Worm (Caenorhabditis elegans) whole organism, L4/young adult: Measurements from ENCODE around the gene erp-44.2.

Experiments
- W03F9.2 ChIP-seq: fragments of 150-350 bp; optimal IDR thresholded peaks from 2 replicates; lab custom pipeline; 2014; ENCODE audit warnings: missing biosample characterization, missing genetic modification characterization
- dao-5 ChIP-seq: sonication (generic microtip); optimal IDR thresholded peaks from 2 replicates; lab custom pipeline; 2016; ENCODE audit warnings: missing genotype, missing genetic modification characterization, moderate library complexity, missing compliant biosample characterization
- him-1 ChIP-seq: sonication (generic microtip); optimal IDR thresholded peaks from 2 replicates; lab custom pipeline; 2016; ENCODE audit warnings: missing genotype, missing genetic modification reagents, missing genetic modification characterization, missing compliant biosample characterization

Gene erp-44.2

ce11 chrIV:7844333-7844973 is 10.0 kb upstream of the erp-44.2 start:
- TF ChIP-seq dao-5 (tag; lab: Kevin White, UChicago) (no peak), him-1 (tag; lab: Kevin White, UChicago) (no peak), W03F9.2 (peak; percentile 26)

- TF ChIP-seq him-1 (tag; lab: Kevin White, UChicago) (no peak), W03F9.2 (no peak), dao-5 (tag; lab: Kevin White, UChicago) (no peak)
Measured at ce11 chrIV:7841218-7841617, 6.7 kb upstream of the erp-44.2 start.

- TF ChIP-seq W03F9.2 (no peak), him-1 (tag; lab: Kevin White, UChicago) (no peak), dao-5 (tag; lab: Kevin White, UChicago) (no peak)
Measured at ce11 chrIV:7839923-7840322, 5.4 kb upstream of the erp-44.2 start.

- TF ChIP-seq him-1 (tag; lab: Kevin White, UChicago) (no peak), dao-5 (tag; lab: Kevin White, UChicago) (no peak), W03F9.2 (no peak)
Measured at ce11 chrIV:7838426-7838825, 4.0 kb upstream of the erp-44.2 start, which contains the start of gene C06A6.7. Gene C06A6.7, minus strand, starts transcription at chrIV:7838526.

- TF ChIP-seq him-1 (tag; lab: Kevin White, UChicago) (no peak), W03F9.2 (no peak), dao-5 (tag; lab: Kevin White, UChicago) (no peak)
Measured at ce11 chrIV:7836491-7836890, 2.0 kb upstream of the erp-44.2 start.

- TF ChIP-seq him-1 (tag; lab: Kevin White, UChicago) (no peak), dao-5 (tag; lab: Kevin White, UChicago) (no peak), W03F9.2 (no peak)
Measured at ce11 chrIV:7836030-7836429, 1.6 kb upstream of the erp-44.2 start.

ce11 chrIV:7830151-7830550 is 4.3 kb downstream of the erp-44.2 start, which contains the start of gene mvb-12:
Gene mvb-12, plus strand, starts transcription at chrIV:7830525.
- TF ChIP-seq W03F9.2 (no peak), dao-5 (tag; lab: Kevin White, UChicago) (no peak), him-1 (tag; lab: Kevin White, UChicago) (no peak)

- TF ChIP-seq him-1 (tag; lab: Kevin White, UChicago) (no peak), W03F9.2 (peak; percentile 61), dao-5 (tag; lab: Kevin White, UChicago) (no peak)
Measured at ce11 chrIV:7829275-7829938, 5.1 kb downstream of the erp-44.2 start, which contains the start of gene C06A6.4. Gene C06A6.4, minus strand, starts transcription at chrIV:7829298.

- TF ChIP-seq him-1 (tag; lab: Kevin White, UChicago) (no peak), dao-5 (tag; lab: Kevin White, UChicago) (no peak), W03F9.2 (no peak)
Measured at ce11 chrIV:7824649-7825048, 9.8 kb downstream of the erp-44.2 start.

ce11 chrIV:7822524-7822923 is 12.0 kb downstream of the erp-44.2 start, which contains the start of gene T14A8.2:
Gene T14A8.2, minus strand, starts transcription at chrIV:7822624.
- TF ChIP-seq W03F9.2 (no peak), dao-5 (tag; lab: Kevin White, UChicago) (no peak), him-1 (tag; lab: Kevin White, UChicago) (no peak)

ce11 chrIV:7817852-7818251 is 16.6 kb downstream of the erp-44.2 start, which contains the start of gene ric-3:
Gene ric-3, plus strand, starts transcription at chrIV:7818251.
- no peak for TF ChIP-seq him-1 (tag; lab: Kevin White, UChicago)
- no peak for TF ChIP-seq dao-5 (tag; lab: Kevin White, UChicago)
- no peak for TF ChIP-seq W03F9.2

- no peak for TF ChIP-seq dao-5 (tag; lab: Kevin White, UChicago)
- TF ChIP-seq W03F9.2, result peak; percentile 21
- no peak for TF ChIP-seq him-1 (tag; lab: Kevin White, UChicago)
Measured at ce11 chrIV:7816402-7817102, 17.9 kb downstream of the erp-44.2 start.

- TF ChIP-seq him-1 (tag; lab: Kevin White, UChicago), result no peak
- TF ChIP-seq W03F9.2, result no peak
- TF ChIP-seq dao-5 (tag; lab: Kevin White, UChicago), result no peak
Measured at ce11 chrIV:7815683-7816183, 18.7 kb downstream of the erp-44.2 start, which contains the start of gene cdgs-1. Gene cdgs-1, minus strand, starts transcription at chrIV:7815733.
